Worm (Caenorhabditis elegans): ENCODE data around the gene tbc-6.

The tbc-6 gene

ce11 chrII:6891176-6891575 is 43.3 kb downstream of the tbc-6 start (continued):
- 0 out of 2 replicates have a peak, but pooled peaks have one; percentile 46 for TF ChIP-seq T26A8.4 (GFP tag; IDR thresholded peaks at IDR 0.05)
- TF ChIP-seq hlh-30 (tag; optimal IDR thresholded peaks at IDR 0.05; ENCODE audit: insufficient read depth): peak; percentile 92
- no peak for TF ChIP-seq ceh-62 (tag; optimal IDR thresholded peaks at IDR 0.05)
- TF ChIP-seq skn-1 (tag; optimal IDR thresholded peaks at IDR 0.05): no peak
- TF ChIP-seq zfp-3 (GFP tag; conservative IDR thresholded peaks at IDR 0.05): no peak
- TF ChIP-seq egl-43 (GFP tag; IDR thresholded peaks at IDR 0.05): peak; percentile 74
- peak; percentile 70 for TF ChIP-seq dve-1 (tag; optimal IDR thresholded peaks at IDR 0.05; ENCODE audit: insufficient read depth)
- TF ChIP-seq nhr-28 (tag; optimal IDR thresholded peaks at IDR 0.05): peak; percentile 86
- no peak for TF ChIP-seq zfp-2 (tag; optimal IDR thresholded peaks at IDR 0.05)
- TF ChIP-seq lin-29 (GFP tag; IDR thresholded peaks at IDR 0.05): no peak
- peak; percentile 51; the same call in 1 of the 2 replicates for TF ChIP-seq ceh-20 (GFP tag; IDR thresholded peaks at IDR 0.05)
- no peak for TF ChIP-seq mxl-2 (GFP tag; conservative IDR thresholded peaks at IDR 0.05)
- TF ChIP-seq lsy-2 (tag; optimal IDR thresholded peaks at IDR 0.05): peak in 1 of 2 experiments; percentile 54
- TF ChIP-seq hif-1 (tag; optimal IDR thresholded peaks at IDR 0.05): peak; percentile 41 to 98
- TF ChIP-seq mes-2 (tag; optimal IDR thresholded peaks at IDR 0.05; ENCODE audit: poor library complexity, severe bottlenecking): peak; percentile 31
- no peak for TF ChIP-seq jun-1 (tag; optimal IDR thresholded peaks at IDR 0.05)
- TF ChIP-seq php-3 (GFP tag; IDR thresholded peaks at IDR 0.05): no peak
- no peak for TF ChIP-seq unc-130 (GFP tag; optimal IDR thresholded peaks at IDR 0.05)
- TF ChIP-seq lim-7 (GFP tag; IDR thresholded peaks at IDR 0.05): peak; percentile 58; the same call in 1 of the 2 replicates
- peak; percentile 73 for TF ChIP-seq nhr-10 (tag; optimal IDR thresholded peaks at IDR 0.05)
- TF ChIP-seq aly-2 (tag; optimal IDR thresholded peaks at IDR 0.05): no peak
- peak; percentile 53 for TF ChIP-seq nhr-48 (tag; optimal IDR thresholded peaks at IDR 0.05)
- no peak for TF ChIP-seq saeg-2 (GFP tag; IDR thresholded peaks at IDR 0.05)
- TF ChIP-seq Y5F2A.4 (GFP tag; optimal IDR thresholded peaks at IDR 0.05): no peak
- TF ChIP-seq ceh-32 (tag; optimal IDR thresholded peaks at IDR 0.05; ENCODE audit: poor library complexity): no peak
- no peak for TF ChIP-seq nhr-41 (GFP tag; IDR thresholded peaks at IDR 0.05)
- TF ChIP-seq vab-7 (GFP tag; IDR thresholded peaks at IDR 0.05): no peak
- no peak for TF ChIP-seq ZK546.5 (tag; optimal IDR thresholded peaks at IDR 0.05)
- TF ChIP-seq Y105C5A.15 (GFP tag; IDR thresholded peaks at IDR 0.05): 0 out of 2 replicates have a peak, but pooled peaks have one; percentile 55
- TF ChIP-seq lin-15B (tag; optimal IDR thresholded peaks at IDR 0.05): no peak
- TF ChIP-seq madf-5 (GFP tag; IDR thresholded peaks at IDR 0.05): no peak
- peak; percentile 84 for TF ChIP-seq nhr-11 (tag; optimal IDR thresholded peaks at IDR 0.05)
- TF ChIP-seq F49E8.2 (tag; optimal IDR thresholded peaks at IDR 0.05; ENCODE audit: borderline replicate concordance): no peak
- no peak for TF ChIP-seq daf-12 (tag; optimal IDR thresholded peaks at IDR 0.05)
- TF ChIP-seq cey-2 (tag; optimal IDR thresholded peaks at IDR 0.05; ENCODE audit: borderline replicate concordance, insufficient read depth): no peak
- 0 out of 2 replicates have a peak, but pooled peaks have one; percentile 27 for TF ChIP-seq dmd-9 (GFP tag; IDR thresholded peaks at IDR 0.05)
- peak; percentile 69 for TF ChIP-seq nhr-102 (tag; optimal IDR thresholded peaks at IDR 0.05)
- no peak for TF ChIP-seq F37D6.2 (tag; optimal IDR thresholded peaks at IDR 0.05)
- TF ChIP-seq attf-4 (tag; optimal IDR thresholded peaks at IDR 0.05): no peak
- peak; percentile 80 for TF ChIP-seq mep-1 (tag; optimal IDR thresholded peaks at IDR 0.05)
- peak; percentile 47 for TF ChIP-seq nhr-25 (tag; optimal IDR thresholded peaks at IDR 0.05; ENCODE audit: borderline replicate concordance, insufficient read depth)
- no peak for TF ChIP-seq lin-39 (tag; optimal IDR thresholded peaks at IDR 0.05)
- 0 out of 2 replicates have a peak, but pooled peaks have one; percentile 20 for TF ChIP-seq tra-1 (GFP tag; IDR thresholded peaks at IDR 0.05)
- no peak for TF ChIP-seq lir-3 (tag; optimal IDR thresholded peaks at IDR 0.05)
- no peak for TF ChIP-seq ces-1 (GFP tag; optimal IDR thresholded peaks at IDR 0.05)
- TF ChIP-seq mdl-1 (tag; optimal IDR thresholded peaks at IDR 0.05): peak; percentile 64 to 93
- TF ChIP-seq rbr-2 (tag; optimal IDR thresholded peaks at IDR 0.05): peak; percentile 43
- peak; percentile 66 for TF ChIP-seq hmg-1.1 (GFP tag; IDR thresholded peaks at IDR 0.05)
- TF ChIP-seq D1046.2 (GFP tag; IDR thresholded peaks at IDR 0.05): no peak

All from whole organism, L4 larva.